Worm (Caenorhabditis elegans) whole organism, L2 larva: Measurements from ENCODE around the gene F53E10.6.

Experiments
- alr-1 ChIP-seq: fragments of 150-350 bp; optimal IDR thresholded peaks from 2 replicates; lab custom pipeline; 2014; ENCODE audit warnings: missing biosample characterization, missing genetic modification characterization
- aly-2 ChIP-seq: fragments of 150-350 bp; optimal IDR thresholded peaks from 2 replicates; lab custom pipeline; 2014; ENCODE audit warnings: missing biosample characterization, missing genetic modification characterization
- ama-1 ChIP-seq: fragments of 150-350 bp; optimal IDR thresholded peaks from 2 replicates; lab custom pipeline; 2018; ENCODE audit warnings: inconsistent platforms
- ceh-82 ChIP-seq: fragments of 150-350 bp; optimal IDR thresholded peaks from 2 replicates; lab custom pipeline; 2014; ENCODE audit warnings: missing biosample characterization, missing genetic modification characterization
- egl-27 ChIP-seq: sonication (generic microtip); optimal IDR thresholded peaks from 3 replicates; lab custom pipeline; 2017; ENCODE audit warnings: missing biosample characterization, missing genetic modification reagents, missing genetic modification characterization
- lin-13 ChIP-seq: fragments of 150-350 bp; optimal IDR thresholded peaks from 2 replicates; lab custom pipeline; 2014; ENCODE audit warnings: missing biosample characterization, missing genetic modification reagents, missing genetic modification characterization
- lsy-2 ChIP-seq, 2 experiments: fragments of 150-350 bp in 1 of 2; sonication (generic microtip) in 1 of 2; optimal IDR thresholded peaks; 2 replicates each; lab custom pipeline; 2014 to 2017; ENCODE audit warnings: missing biosample characterization in 2 of 2, missing genetic modification characterization in 2 of 2
- mdl-1 ChIP-seq, 2 experiments: fragments of 150-350 bp in 1 of 2; sonication (generic microtip) in 1 of 2; optimal IDR thresholded peaks; 2 replicates each; lab custom pipeline; 2017; ENCODE audit warnings: missing biosample characterization in 2 of 2, missing genetic modification characterization in 2 of 2
- nhr-21 ChIP-seq: fragments of 150-350 bp; optimal IDR thresholded peaks from 2 replicates; lab custom pipeline; 2014; ENCODE audit warnings: missing biosample characterization, missing genetic modification characterization
- unc-62 ChIP-seq: fragments of 150-350 bp; optimal IDR thresholded peaks from 2 replicates; lab custom pipeline; 2014; ENCODE audit warnings: missing biosample characterization, missing genetic modification reagents, missing genetic modification characterization
- ztf-11 ChIP-seq: sonication (generic microtip); optimal IDR thresholded peaks from 2 replicates; lab custom pipeline; 2017; ENCODE audit warnings: missing biosample characterization, missing genetic modification characterization

ce11 chrV:2614986-2615687 lies 12.3 kb upstream of the F53E10.6 start, which contains the start of gene F53E10.1:
- TF ChIP-seq alr-1 (no peak), nhr-21 (no peak), lin-13 (no peak), unc-62 (no peak), ztf-11 (tag; lab: Kevin White, UChicago) (no peak), ama-1 (lab: Kevin White, UChicago) (no peak), ceh-82 (tag; lab: Kevin White, UChicago) (no peak), mdl-1 (tag; optimal IDR thresholded peaks at IDR 0.05; lab: Kevin White, UChicago) (no peak), egl-27 (no peak), aly-2 (no peak), lsy-2 (tag; optimal IDR thresholded peaks at IDR 0.05; lab: Kevin White, UChicago) (peak in 1 of 2 experiments; percentile 49)
